Worm (Caenorhabditis elegans) whole organism, late embryonic: ENCODE results near the gene C26D10.7.

Source experiments
- ama-1 ChIP-seq: fragments of 150-350 bp; optimal IDR thresholded peaks from 2 replicates; lab custom pipeline; 2014
- ceh-19 ChIP-seq: fragments of 200-800 bp; sonication (Bioruptor generic); optimal IDR thresholded peaks from 2 replicates; lab custom pipeline; 2018; ENCODE audit warnings: mild to moderate bottlenecking, missing genetic modification characterization, missing compliant biosample characterization
- ceh-30 ChIP-seq: fragments of 150-350 bp; optimal IDR thresholded peaks from 2 replicates; lab custom pipeline; 2014; ENCODE audit warnings: missing biosample characterization, missing genetic modification characterization
- ceh-6 ChIP-seq: fragments of 200-800 bp; sonication (Bioruptor generic); optimal IDR thresholded peaks from 2 replicates; lab custom pipeline; 2018; ENCODE audit warnings: mild to moderate bottlenecking, missing genetic modification characterization, missing compliant biosample characterization
- fkh-10 ChIP-seq: fragments of 150-350 bp; optimal IDR thresholded peaks from 2 replicates; lab custom pipeline; 2014; ENCODE audit warnings: missing biosample characterization, missing genetic modification reagents, missing genetic modification characterization
- gmeb-2 ChIP-seq: sonication (generic microtip); optimal IDR thresholded peaks from 2 replicates; lab custom pipeline; 2016; ENCODE audit warnings: missing genetic modification characterization, inconsistent platforms, missing compliant biosample characterization
- hlh-30 ChIP-seq: sonication (generic microtip); optimal IDR thresholded peaks from 2 replicates; lab custom pipeline; 2017; ENCODE audit warnings: antibody characterized with exemption, missing genetic modification characterization, missing compliant biosample characterization; ENCODE audit not compliant: insufficient read depth
- pros-1 ChIP-seq: fragments of 150-350 bp; optimal IDR thresholded peaks from 2 replicates; lab custom pipeline; 2014; ENCODE audit warnings: missing biosample characterization, missing genetic modification reagents, missing genetic modification characterization
- rnt-1 ChIP-seq: sonication (generic microtip); optimal IDR thresholded peaks from 2 replicates; lab custom pipeline; 2016; ENCODE audit warnings: missing genetic modification characterization, missing compliant biosample characterization
- sox-4 ChIP-seq: sonication (generic microtip); optimal IDR thresholded peaks from 2 replicates; lab custom pipeline; 2017; ENCODE audit warnings: mild to moderate bottlenecking, missing genetic modification characterization, inconsistent platforms, missing compliant biosample characterization
- tbx-2 ChIP-seq: sonication (generic microtip); optimal IDR thresholded peaks from 2 replicates; lab custom pipeline; 2016; ENCODE audit warnings: missing genetic modification characterization, missing compliant biosample characterization

- no peak for TF ChIP-seq sox-4 (tag; lab: Kevin White, UChicago)
- TF ChIP-seq pros-1 (tag; lab: Kevin White, UChicago): no peak
- no peak for TF ChIP-seq ceh-6 (GFP tag; lab: Kevin White, UChicago)
- no peak for TF ChIP-seq ceh-30
- no peak for TF ChIP-seq rnt-1 (tag; lab: Kevin White, UChicago)
- no peak for TF ChIP-seq fkh-10 (GFP tag; lab: Kevin White, UChicago)
- no peak for TF ChIP-seq gmeb-2 (tag; lab: Kevin White, UChicago)
- no peak for TF ChIP-seq ceh-19 (GFP tag; lab: Kevin White, UChicago)
- no peak for TF ChIP-seq hlh-30 (tag; lab: Kevin White, UChicago)
- TF ChIP-seq tbx-2 (tag; lab: Kevin White, UChicago): no peak
- TF ChIP-seq ama-1: no peak
These were observed 5.4 kb downstream of the C26D10.7 start for ce11 chrII:8339108-8339507.
